Worm (Caenorhabditis elegans) whole organism, late embryonic: ENCODE results near the gene C02C6.14.

ENCODE experiments used
- ama-1 ChIP-seq: fragments of 150-350 bp; optimal IDR thresholded peaks from 2 replicates; lab custom pipeline; 2014
- ceh-18 ChIP-seq: sonication (generic microtip); optimal IDR thresholded peaks from 2 replicates; lab custom pipeline; 2016; ENCODE audit warnings: missing genetic modification characterization, missing compliant biosample characterization
- hlh-8 ChIP-seq: sonication (generic microtip); optimal IDR thresholded peaks from 2 replicates; lab custom pipeline; 2016; ENCODE audit warnings: missing genotype, missing genetic modification characterization, missing compliant biosample characterization
- pha-2 ChIP-seq: sonication (generic microtip); optimal IDR thresholded peaks from 2 replicates; lab custom pipeline; 2017; ENCODE audit warnings: mild to moderate bottlenecking, missing genetic modification characterization, missing compliant biosample characterization
- sox-4 ChIP-seq: sonication (generic microtip); optimal IDR thresholded peaks from 2 replicates; lab custom pipeline; 2017; ENCODE audit warnings: mild to moderate bottlenecking, missing genetic modification characterization, inconsistent platforms, missing compliant biosample characterization
- tbx-2 ChIP-seq: sonication (generic microtip); optimal IDR thresholded peaks from 2 replicates; lab custom pipeline; 2016; ENCODE audit warnings: missing genetic modification characterization, missing compliant biosample characterization

DNA sequence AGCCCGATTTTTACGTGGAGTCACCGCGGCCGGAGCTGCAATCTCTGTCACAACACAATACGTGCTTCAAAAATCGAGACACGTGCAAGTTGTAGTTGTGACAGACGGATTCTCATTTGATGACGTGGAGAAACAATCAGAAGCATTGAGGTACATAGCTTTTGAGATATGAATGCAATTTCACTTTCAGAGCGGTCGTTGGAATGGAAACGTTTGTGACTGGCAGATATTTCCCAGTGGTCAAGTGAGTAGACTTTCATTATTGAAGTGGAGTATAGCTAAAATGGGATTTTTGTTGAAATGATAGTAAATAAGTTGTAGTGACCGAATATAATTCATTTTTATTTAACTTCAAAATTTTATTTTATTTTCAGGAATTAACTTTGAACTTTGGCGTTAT is 46.4 kb upstream of the C02C6.14 start:
- TF ChIP-seq sox-4 (tag; lab: Kevin White, UChicago) (no peak), tbx-2 (tag; lab: Kevin White, UChicago) (no peak), ceh-18 (tag; lab: Kevin White, UChicago) (no peak), hlh-8 (tag; lab: Kevin White, UChicago) (no peak), pha-2 (tag; lab: Kevin White, UChicago) (no peak), ama-1 (lab: Kevin White, UChicago) (no peak)
